Worm (Caenorhabditis elegans) whole organism, L4 larva: ENCODE measurements around the gene Y41D4A.1.

Experiments used
- egl-27 ChIP-seq: sonication (generic microtip); optimal IDR thresholded peaks from 3 replicates; lab custom pipeline; 2017; ENCODE audit warnings: missing biosample characterization, missing genetic modification reagents, missing genetic modification characterization
- lsy-2 ChIP-seq, 2 experiments: fragments of 150-350 bp in 1 of 2; sonication (generic microtip) in 1 of 2; optimal IDR thresholded peaks; 2 replicates each; lab custom pipeline; 2014 to 2017; ENCODE audit warnings: missing biosample characterization in 2 of 2, missing genetic modification characterization in 2 of 2
- vab-7 ChIP-seq: fragments of 200-800 bp; sonication (Bioruptor generic); IDR thresholded peaks from 2 replicates; pipeline ENCODE4 v1.3.6; 2022; ENCODE audit warnings: missing genetic modification reagents, missing genetic modification characterization, missing compliant biosample characterization

ce11 chrIV:1765954-1766353 lies 6.0 kb upstream of the Y41D4A.1 start:
- TF ChIP-seq egl-27 (no peak), lsy-2 (tag; optimal IDR thresholded peaks at IDR 0.05; lab: Kevin White, UChicago) (peak in 1 of 2 experiments; percentile 58), vab-7 (no peak)
